Worm (Caenorhabditis elegans) whole organism, L3 larva: ENCODE data around the gene F54D10.8.

Source experiments
- aly-2 ChIP-seq: fragments of 150-350 bp; optimal IDR thresholded peaks from 2 replicates; lab custom pipeline; 2014; ENCODE audit warnings: missing biosample characterization, missing genetic modification characterization
- ama-1 ChIP-seq: fragments of 150-350 bp; optimal IDR thresholded peaks from 2 replicates; lab custom pipeline; 2018
- ceh-16 ChIP-seq: sonication (generic microtip); optimal IDR thresholded peaks from 2 replicates; lab custom pipeline; 2017; ENCODE audit warnings: missing biosample characterization, missing genetic modification characterization
- ceh-82 ChIP-seq: fragments of 150-350 bp; optimal IDR thresholded peaks from 2 replicates; lab custom pipeline; 2014; ENCODE audit warnings: missing biosample characterization, missing genetic modification characterization
- ceh-9 ChIP-seq: sonication (generic microtip); optimal IDR thresholded peaks from 2 replicates; lab custom pipeline; 2018; ENCODE audit warnings: missing biosample characterization, missing genetic modification characterization
- egl-27 ChIP-seq: sonication (generic microtip); optimal IDR thresholded peaks from 4 replicates; lab custom pipeline; 2017; ENCODE audit warnings: missing biosample characterization, missing genetic modification reagents, missing genetic modification characterization
- elt-2 ChIP-seq: sonication (generic microtip); optimal IDR thresholded peaks from 2 replicates; lab custom pipeline; 2016; ENCODE audit warnings: missing genetic modification reagents, mild to moderate bottlenecking, missing genetic modification characterization, missing compliant biosample characterization
- elt-3 ChIP-seq, 3 experiments: fragments of 150-350 bp in 1 of 3; sonication (generic microtip) in 2 of 3; optimal IDR thresholded peaks; 2 replicates in 2 of 3; 4 replicates in 1 of 3; lab custom pipeline; 2014 to 2017; ENCODE audit warnings: missing biosample characterization in 3 of 3, missing genetic modification characterization in 3 of 3
- fkh-10 ChIP-seq: sonication (generic microtip); optimal IDR thresholded peaks from 2 replicates; lab custom pipeline; 2017; ENCODE audit warnings: missing biosample characterization, missing genetic modification reagents, missing genetic modification characterization
- fos-1 ChIP-seq: fragments of 150-350 bp; optimal IDR thresholded peaks from 2 replicates; lab custom pipeline; 2014; ENCODE audit warnings: missing biosample characterization, missing genetic modification characterization
- hmg-11 ChIP-seq: sonication (generic microtip); optimal IDR thresholded peaks from 2 replicates; lab custom pipeline; 2016; ENCODE audit warnings: missing genetic modification characterization, missing compliant biosample characterization
- jun-1 ChIP-seq: fragments of 150-350 bp; optimal IDR thresholded peaks from 2 replicates; lab custom pipeline; 2014; ENCODE audit warnings: missing biosample characterization, missing genetic modification reagents, missing genetic modification characterization
- lin-39 ChIP-seq: fragments of 150-350 bp; optimal IDR thresholded peaks from 2 replicates; lab custom pipeline; 2018; ENCODE audit warnings: missing biosample characterization, missing genetic modification reagents, missing genetic modification characterization
- lsy-12 ChIP-seq: sonication (generic microtip); optimal IDR thresholded peaks from 2 replicates; lab custom pipeline; 2016; ENCODE audit warnings: mild to moderate bottlenecking, missing genetic modification characterization, missing compliant biosample characterization
- mdl-1 ChIP-seq: fragments of 150-350 bp; optimal IDR thresholded peaks from 2 replicates; lab custom pipeline; 2014; ENCODE audit warnings: missing biosample characterization, missing genetic modification characterization
- mml-1 ChIP-seq: fragments of 150-350 bp; sonication (generic microtip); optimal IDR thresholded peaks from 3 replicates; lab custom pipeline; 2014; ENCODE audit warnings: missing biosample characterization, missing genetic modification characterization
- nfya-1 ChIP-seq: sonication (generic microtip); optimal IDR thresholded peaks from 2 replicates; lab custom pipeline; 2017; ENCODE audit warnings: missing genetic modification characterization, mild to moderate bottlenecking, missing compliant biosample characterization, antibody characterized with exemption, moderate library complexity; ENCODE audit not compliant: insufficient read depth
- nhr-12 ChIP-seq: fragments of 150-350 bp; optimal IDR thresholded peaks from 2 replicates; lab custom pipeline; 2014; ENCODE audit warnings: missing biosample characterization, missing genetic modification characterization
- nhr-23 ChIP-seq: fragments of 150-350 bp; optimal IDR thresholded peaks from 2 replicates; lab custom pipeline; 2014; ENCODE audit warnings: missing biosample characterization, missing genetic modification reagents, missing genetic modification characterization
- nhr-237 ChIP-seq: fragments of 150-350 bp; optimal IDR thresholded peaks from 2 replicates; lab custom pipeline; 2014; ENCODE audit warnings: missing biosample characterization, missing genetic modification characterization
- nhr-25 ChIP-seq: sonication (generic microtip); optimal IDR thresholded peaks from 2 replicates; lab custom pipeline; 2017; ENCODE audit warnings: missing biosample characterization, missing genetic modification characterization
- nhr-28 ChIP-seq: fragments of 150-350 bp; optimal IDR thresholded peaks from 2 replicates; lab custom pipeline; 2014; ENCODE audit warnings: missing biosample characterization, missing genetic modification characterization
- nhr-43 ChIP-seq: sonication (generic microtip); optimal IDR thresholded peaks from 2 replicates; lab custom pipeline; 2016; ENCODE audit warnings: mild to moderate bottlenecking, missing genetic modification characterization, missing compliant biosample characterization; ENCODE audit not compliant: poor library complexity, severe bottlenecking
- nhr-67 ChIP-seq: fragments of 150-350 bp; optimal IDR thresholded peaks from 2 replicates; lab custom pipeline; 2014; ENCODE audit warnings: missing biosample characterization, missing genetic modification characterization
- nhr-76 ChIP-seq: fragments of 150-350 bp; sonication (generic microtip); optimal IDR thresholded peaks from 5 replicates; lab custom pipeline; 2014; ENCODE audit warnings: missing biosample characterization, missing genetic modification characterization
- nhr-77 ChIP-seq: fragments of 150-350 bp; optimal IDR thresholded peaks from 2 replicates; lab custom pipeline; 2014; ENCODE audit warnings: missing biosample characterization, missing genetic modification characterization
- pqm-1 ChIP-seq: fragments of 150-350 bp; optimal IDR thresholded peaks from 2 replicates; lab custom pipeline; 2017; ENCODE audit warnings: missing biosample characterization, missing genetic modification characterization, inconsistent platforms
- skn-1 ChIP-seq: fragments of 150-350 bp; optimal IDR thresholded peaks from 2 replicates; lab custom pipeline; 2014; ENCODE audit warnings: missing biosample characterization, missing genetic modification characterization
- tbx-2 ChIP-seq: sonication (generic microtip); optimal IDR thresholded peaks from 2 replicates; lab custom pipeline; 2016; ENCODE audit warnings: mild to moderate bottlenecking, missing genetic modification characterization, missing compliant biosample characterization
- unc-39 ChIP-seq: sonication (generic microtip); optimal IDR thresholded peaks from 4 replicates; lab custom pipeline; 2017; ENCODE audit warnings: missing biosample characterization, missing genetic modification characterization
- unc-62 ChIP-seq: fragments of 150-350 bp; sonication (generic microtip); optimal IDR thresholded peaks from 4 replicates; lab custom pipeline; 2014; ENCODE audit warnings: missing biosample characterization, missing genetic modification reagents, missing genetic modification characterization
- ztf-11 ChIP-seq: fragments of 150-350 bp; optimal IDR thresholded peaks from 2 replicates; lab custom pipeline; 2014; ENCODE audit warnings: missing biosample characterization, missing genetic modification characterization
- ztf-4 ChIP-seq: fragments of 150-350 bp; optimal IDR thresholded peaks from 2 replicates; lab custom pipeline; 2014; ENCODE audit warnings: missing biosample characterization, missing genetic modification characterization

Gene F54D10.8

DNA sequence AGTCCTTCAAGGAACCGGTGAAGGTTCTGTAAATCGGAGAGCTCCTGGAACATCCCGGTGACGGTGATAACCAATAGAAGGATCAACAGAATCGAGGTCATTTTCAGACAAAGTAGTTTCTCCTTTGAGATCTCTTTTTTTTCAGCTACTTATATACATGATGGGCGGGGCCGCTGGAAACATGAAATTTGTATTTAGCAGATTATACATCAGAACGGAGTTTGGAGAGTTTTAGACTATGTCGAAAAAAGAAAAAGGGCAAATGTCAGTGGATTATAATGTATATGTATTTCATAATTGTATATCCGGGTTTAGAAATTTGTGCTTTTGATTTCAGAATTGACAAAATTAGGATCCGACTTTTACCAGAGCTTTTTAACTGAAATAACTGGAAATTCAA is 24.5 kb downstream of the F54D10.8 start, which contains the start of gene ins-32:
Gene ins-32 (minus strand): TSS at position 101 of the 400 bp plus-strand sequence.
- TF ChIP-seq ceh-16 (tag; lab: Kevin White, UChicago) = no peak
- TF ChIP-seq lsy-12 (tag; lab: Kevin White, UChicago) = no peak
- TF ChIP-seq nhr-12 (tag; lab: Kevin White, UChicago) = no peak
- TF ChIP-seq skn-1 (tag; lab: Kevin White, UChicago) = no peak
- no peak for TF ChIP-seq nhr-237 (tag; lab: Kevin White, UChicago)
- TF ChIP-seq ceh-9 = no peak
- TF ChIP-seq nhr-77 (tag; lab: Kevin White, UChicago) = no peak
- no peak for TF ChIP-seq hmg-11 (tag; lab: Kevin White, UChicago)
- TF ChIP-seq unc-39 (tag; lab: Kevin White, UChicago) = no peak
- TF ChIP-seq nhr-23 (tag; lab: Kevin White, UChicago) = no peak
- TF ChIP-seq nhr-28 = no peak
- no peak for TF ChIP-seq elt-2 (tag; lab: Kevin White, UChicago)
- no peak for TF ChIP-seq unc-62 (GFP tag; lab: Kevin White, UChicago)
- TF ChIP-seq nhr-67 = no peak
- TF ChIP-seq fos-1 (tag; lab: Kevin White, UChicago) = no peak
- TF ChIP-seq egl-27 (tag; lab: Kevin White, UChicago) = no peak
- TF ChIP-seq lin-39 = no peak
- TF ChIP-seq jun-1 (tag; lab: Kevin White, UChicago) = no peak
- TF ChIP-seq mml-1 = no peak
- TF ChIP-seq ztf-11 (tag; lab: Kevin White, UChicago) = no peak
- TF ChIP-seq, all 47 proteins: peak for 0

DNA sequence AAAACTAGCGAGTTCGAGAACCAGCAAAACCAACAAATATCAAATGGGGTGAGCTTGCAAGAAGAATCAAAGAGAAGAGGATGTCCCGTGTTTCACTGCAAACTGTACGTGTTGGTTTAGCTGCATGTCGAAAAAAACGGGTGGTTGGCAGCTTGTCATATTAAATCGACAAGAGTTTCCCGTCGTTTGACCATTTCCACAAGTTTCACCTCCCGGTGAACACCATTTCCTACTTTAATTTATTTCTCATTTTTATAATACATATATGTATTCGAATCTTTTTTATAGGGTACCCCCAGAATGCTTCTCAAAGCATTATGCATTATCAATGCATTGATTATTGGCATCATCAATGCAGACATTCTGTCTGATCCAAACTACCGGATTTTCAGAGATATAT is 32.4 kb downstream of the F54D10.8 start, which contains the start of gene Y8A9A.2:
Gene Y8A9A.2 (plus strand): TSS at position 301 of the 400 bp plus-strand sequence.
- TF ChIP-seq nhr-23 (tag; lab: Kevin White, UChicago) (no peak), hmg-11 (tag; lab: Kevin White, UChicago) (no peak), egl-27 (tag; lab: Kevin White, UChicago) (no peak), ceh-82 (no peak), unc-39 (tag; lab: Kevin White, UChicago) (no peak), nhr-25 (tag; lab: Kevin White, UChicago) (no peak), ama-1 (lab: Kevin White, UChicago) (no peak), lin-39 (no peak), ztf-11 (tag; lab: Kevin White, UChicago) (no peak), unc-62 (GFP tag; lab: Kevin White, UChicago) (no peak), ztf-4 (no peak), skn-1 (tag; lab: Kevin White, UChicago) (no peak), elt-3 (tag; optimal IDR thresholded peaks at IDR 0.05; lab: Kevin White, UChicago) (no peak)

DNA sequence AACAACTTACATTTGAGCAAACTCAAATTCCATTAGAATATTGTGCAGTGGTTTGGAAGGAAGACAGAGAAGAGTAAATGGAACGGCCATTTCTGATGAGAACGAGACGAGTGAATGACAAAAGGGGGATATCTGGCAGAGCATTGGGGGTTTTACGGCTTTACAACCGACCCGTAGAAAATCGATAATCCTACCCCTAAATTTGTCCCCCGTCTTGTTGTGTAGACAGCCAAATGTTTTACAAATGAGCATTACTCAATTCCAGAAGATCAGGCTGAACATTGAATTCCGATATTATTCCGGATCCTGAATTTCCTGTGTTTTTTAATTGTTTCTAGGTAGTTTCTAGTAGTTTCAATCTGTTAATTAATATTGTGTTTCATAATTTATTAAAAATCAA is 34.4 kb downstream of the F54D10.8 start, which contains the start of gene fbxb-99:
Gene fbxb-99 (minus strand): TSS at position 101 of the 400 bp plus-strand sequence.
- TF ChIP-seq tbx-2 = no peak
- TF ChIP-seq lsy-12 (tag; lab: Kevin White, UChicago) = no peak
- no peak for TF ChIP-seq nhr-12 (tag; lab: Kevin White, UChicago)
- no peak for TF ChIP-seq nhr-25 (tag; lab: Kevin White, UChicago)
- no peak for TF ChIP-seq ceh-9
- no peak for TF ChIP-seq egl-27 (tag; lab: Kevin White, UChicago)
- no peak for TF ChIP-seq fos-1 (tag; lab: Kevin White, UChicago)
- no peak for TF ChIP-seq ceh-16 (tag; lab: Kevin White, UChicago)
- no peak for TF ChIP-seq unc-39 (tag; lab: Kevin White, UChicago)
- no peak for TF ChIP-seq nhr-76 (tag; lab: Kevin White, UChicago)
- no peak for TF ChIP-seq mdl-1 (tag; lab: Kevin White, UChicago)
- TF ChIP-seq fkh-10 (GFP tag; lab: Kevin White, UChicago) = no peak
- TF ChIP-seq aly-2 (tag; lab: Kevin White, UChicago) = no peak
- no peak for TF ChIP-seq nhr-23 (tag; lab: Kevin White, UChicago)
- no peak for TF ChIP-seq nhr-43 (tag; lab: Kevin White, UChicago)
- TF ChIP-seq nfya-1 (tag; lab: Kevin White, UChicago) = no peak

DNA sequence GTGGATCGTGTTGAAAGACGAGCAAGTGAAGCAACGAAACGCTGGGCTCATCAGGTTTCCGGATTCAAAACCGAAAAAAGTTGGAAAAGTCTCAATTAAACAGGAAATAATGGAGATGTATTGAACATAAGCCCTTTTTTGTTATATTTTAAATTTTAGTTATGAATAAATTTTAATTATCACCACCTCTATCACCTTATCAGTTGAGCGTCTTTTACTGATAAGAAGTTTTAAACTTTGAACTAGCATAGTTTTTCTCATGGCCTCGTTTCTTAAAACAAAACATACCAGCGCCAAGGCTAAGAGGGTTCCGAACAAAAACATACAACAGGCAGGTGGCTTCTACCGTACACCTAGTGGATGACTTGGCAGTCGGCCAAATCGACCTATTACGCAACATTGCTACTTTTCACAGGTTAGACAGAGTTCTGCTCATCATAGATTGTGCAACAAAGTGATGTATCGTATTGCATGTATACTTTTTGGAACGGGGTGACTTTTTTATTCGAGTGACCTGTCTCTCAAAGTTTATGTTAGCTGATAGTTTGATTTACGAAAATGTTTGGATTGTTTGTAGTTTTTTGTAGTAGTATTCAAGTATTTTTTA is 39.2 kb downstream of the F54D10.8 start:
- TF ChIP-seq pqm-1 (tag; lab: Kevin White, UChicago) (peak; percentile 7), elt-2 (tag; lab: Kevin White, UChicago) (peak; percentile 58), hmg-11 (tag; lab: Kevin White, UChicago) (no peak)
